Worm (Caenorhabditis elegans): ENCODE measurements around the gene rbm-39.

DNA sequence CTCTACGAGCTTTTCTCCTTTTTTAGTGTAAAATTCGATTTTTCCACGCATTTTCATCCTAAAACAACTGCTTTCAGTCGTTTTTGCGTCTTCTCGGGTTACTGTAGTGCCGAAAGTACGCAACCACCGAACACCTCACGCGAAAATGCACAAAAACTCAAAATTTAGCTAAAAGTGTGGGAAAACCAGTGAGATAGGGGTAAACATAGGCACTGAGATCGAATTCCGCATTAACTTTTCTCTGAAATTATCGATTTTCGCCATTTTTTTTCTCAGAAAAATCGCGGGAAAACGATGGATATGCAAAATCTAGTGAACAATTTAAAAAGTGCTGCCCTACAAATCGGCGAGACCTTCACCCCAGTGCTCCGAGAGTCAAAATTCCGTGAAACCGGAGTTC, 2.2 kb upstream of the rbm-39 start, which contains the start of gene atg-3:
- TF ChIP-seq T22C8.4 (GFP tag; IDR thresholded peaks at IDR 0.05) = no peak
- TF ChIP-seq ref-1 (GFP tag; conservative IDR thresholded peaks at IDR 0.05) = no peak
- no peak for TF ChIP-seq cog-1 (tag; optimal IDR thresholded peaks at IDR 0.05)
- no peak for TF ChIP-seq ztf-23 (GFP tag; IDR thresholded peaks at IDR 0.05)
- TF ChIP-seq ztf-29 (GFP tag; IDR thresholded peaks at IDR 0.05) = no peak
- TF ChIP-seq flt-1 (GFP tag; IDR thresholded peaks at IDR 0.05) = no peak
- TF ChIP-seq klf-2 (GFP tag; conservative IDR thresholded peaks at IDR 0.05) = no peak

Measured in whole organism, midembryonic.